Worm (Caenorhabditis elegans): ENCODE data around the gene pygo-1.

pygo-1 gene

ce11 chrIV:5110391-5110930 lies 27.4 kb downstream of the pygo-1 start:
- TF ChIP-seq attf-3 (GFP tag; conservative IDR thresholded peaks at IDR 0.05), result no peak
- TF ChIP-seq lin-26 (GFP tag; IDR thresholded peaks at IDR 0.05), result no peak
- no peak for TF ChIP-seq lag-1 (GFP tag; IDR thresholded peaks at IDR 0.05)
- TF ChIP-seq B0019.2 (GFP tag; conservative IDR thresholded peaks at IDR 0.05), result no peak
- TF ChIP-seq hsf-1 (GFP tag; IDR thresholded peaks at IDR 0.05), result no peak
- no peak for TF ChIP-seq let-526 (GFP tag; IDR thresholded peaks at IDR 0.05)
- no peak for TF ChIP-seq zim-3 (tag; optimal IDR thresholded peaks at IDR 0.05)
- no peak for TF ChIP-seq dpl-1 (GFP tag; optimal IDR thresholded peaks at IDR 0.05)
- TF ChIP-seq F23B12.7 (tag; optimal IDR thresholded peaks at IDR 0.05; ENCODE audit: insufficient read depth), result no peak
- TF ChIP-seq Y95B8A.8 (GFP tag; IDR thresholded peaks at IDR 0.05), result no peak
- no peak for TF ChIP-seq xnd-1 (tag; optimal IDR thresholded peaks at IDR 0.05)
- TF ChIP-seq ceh-58 (GFP tag; IDR thresholded peaks at IDR 0.05), result no peak
- no peak for TF ChIP-seq ets-4 (GFP tag; optimal IDR thresholded peaks at IDR 0.05)
- TF ChIP-seq rec-8 (tag; optimal IDR thresholded peaks at IDR 0.05), result no peak
- no peak for TF ChIP-seq K12H6.12 (tag; optimal IDR thresholded peaks at IDR 0.05)
- no peak for TF ChIP-seq gei-17 (GFP tag; optimal IDR thresholded peaks at IDR 0.05)

- TF ChIP-seq ztf-22 (GFP tag; optimal IDR thresholded peaks at IDR 0.05) (no peak), repo-1 (tag; optimal IDR thresholded peaks at IDR 0.05) (no peak), sea-2 (GFP tag; IDR thresholded peaks at IDR 0.05) (no peak), ceh-40 (GFP tag; IDR thresholded peaks at IDR 0.05) (no peak), nhr-27 (tag; optimal IDR thresholded peaks at IDR 0.05) (no peak)
Observed at ce11 chrIV:5111533-5111932, 28.4 kb downstream of the pygo-1 start, which contains the start of gene AC7.3. TSS of gene AC7.3 (plus strand) at chrIV:5111833.

ce11 chrIV:5121995-5122394 lies 38.9 kb downstream of the pygo-1 start, which contains the start of gene tkr-3:
TSS of gene tkr-3 (minus strand) at chrIV:5122095.
- no peak for TF ChIP-seq sea-2 (GFP tag; IDR thresholded peaks at IDR 0.05)
- no peak for TF ChIP-seq F39B2.1 (GFP tag; IDR thresholded peaks at IDR 0.05)
- TF ChIP-seq F52B5.7 (tag; optimal IDR thresholded peaks at IDR 0.05), result no peak
- no peak for TF ChIP-seq somi-1 (GFP tag; optimal IDR thresholded peaks at IDR 0.05)

ce11 chrIV:5131781-5132180 lies 48.7 kb downstream of the pygo-1 start:
- TF ChIP-seq C06A6.2 (GFP tag; conservative IDR thresholded peaks at IDR 0.05), result no peak
- no peak for TF ChIP-seq atf-7 (tag; optimal IDR thresholded peaks at IDR 0.05)
- no peak for TF ChIP-seq fkh-3 (tag; optimal IDR thresholded peaks at IDR 0.05)
- no peak for TF ChIP-seq aptf-3 (GFP tag; IDR thresholded peaks at IDR 0.05)
- no peak for TF ChIP-seq repo-1 (tag; optimal IDR thresholded peaks at IDR 0.05)
- no peak for TF ChIP-seq egl-44 (GFP tag; IDR thresholded peaks at IDR 0.05)
- no peak for TF ChIP-seq F33H1.4 (GFP tag; IDR thresholded peaks at IDR 0.05)
- no peak for TF ChIP-seq nfya-2 (GFP tag; IDR thresholded peaks at IDR 0.05)
- TF ChIP-seq B0019.2 (GFP tag; conservative IDR thresholded peaks at IDR 0.05), result no peak
- no peak for TF ChIP-seq bed-2 (GFP tag; IDR thresholded peaks at IDR 0.05)
- no peak for TF ChIP-seq K11D2.4 (GFP tag; IDR thresholded peaks at IDR 0.05)
- TF ChIP-seq Y95B8A.8 (GFP tag; IDR thresholded peaks at IDR 0.05), result no peak
- no peak for TF ChIP-seq ama-1 (optimal IDR thresholded peaks at IDR 0.05)
- no peak for TF ChIP-seq ama-1 (GFP tag; optimal IDR thresholded peaks at IDR 0.05)
- no peak for TF ChIP-seq zim-3 (tag; optimal IDR thresholded peaks at IDR 0.05)
- TF ChIP-seq efl-1 (GFP tag; optimal IDR thresholded peaks at IDR 0.05), result no peak
- no peak for TF ChIP-seq sea-2 (GFP tag; IDR thresholded peaks at IDR 0.05)
- TF ChIP-seq Y67H2A.10 (GFP tag; conservative IDR thresholded peaks at IDR 0.05), result no peak
- no peak for TF ChIP-seq madf-3 (GFP tag; IDR thresholded peaks at IDR 0.05)
- no peak for TF ChIP-seq lsy-27 (tag; optimal IDR thresholded peaks at IDR 0.05; ENCODE audit: borderline replicate concordance, insufficient read depth)
- TF ChIP-seq mel-28 (tag; optimal IDR thresholded peaks at IDR 0.05; ENCODE audit: borderline replicate concordance), result no peak

Measured in whole organism, young adult.